Worm (Caenorhabditis elegans): Measurements from ENCODE around the gene ssp-35.

The ssp-35 gene

DNA sequence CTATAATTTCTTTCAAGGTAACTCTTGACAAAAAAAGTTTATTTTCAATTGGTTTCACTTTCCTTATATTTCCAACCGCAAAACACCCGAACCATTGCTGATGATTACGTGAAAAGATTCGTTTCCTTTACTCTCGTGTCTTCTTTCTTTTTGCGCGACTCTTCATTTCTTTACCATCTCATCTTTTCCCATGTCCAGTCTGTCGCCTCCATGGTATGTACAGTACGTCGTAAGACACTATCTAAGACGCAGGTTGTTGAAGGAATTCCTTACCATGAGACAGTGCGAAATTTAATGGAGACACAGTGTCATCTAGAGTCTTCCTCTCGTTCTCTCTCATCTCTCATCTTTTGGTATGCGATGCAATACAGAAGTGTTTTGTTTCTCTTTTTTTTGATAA is 36.5 kb upstream of the ssp-35 start (continued):
- TF ChIP-seq hmg-1.1 (GFP tag; IDR thresholded peaks at IDR 0.05) (peak; percentile 67), dmd-8 (GFP tag; IDR thresholded peaks at IDR 0.05) (no peak), tra-1 (GFP tag; IDR thresholded peaks at IDR 0.05) (peak; percentile 42; the same call in 1 of the 2 replicates), unc-62 (GFP tag; optimal IDR thresholded peaks at IDR 0.05 in 1 of 2) (peak in 1 of 2 experiments; percentile 95), unc-62 (tag; optimal IDR thresholded peaks at IDR 0.05) (no peak), dmd-6 (GFP tag; IDR thresholded peaks at IDR 0.05) (peak; percentile 68), lsy-2 (tag; optimal IDR thresholded peaks at IDR 0.05) (peak; percentile 52 to 77), tag-97 (GFP tag; IDR thresholded peaks at IDR 0.05) (no peak), hlh-11 (tag; optimal IDR thresholded peaks at IDR 0.05) (peak; percentile 84), arid-1 (GFP tag; conservative IDR thresholded peaks at IDR 0.05) (0 out of 2 replicates have a peak, but pooled peaks have one; percentile 31), rbr-2 (tag; optimal IDR thresholded peaks at IDR 0.05) (peak; percentile 26), jun-1 (tag; optimal IDR thresholded peaks at IDR 0.05) (peak; percentile 49), lin-15B (tag; optimal IDR thresholded peaks at IDR 0.05) (no peak), dpl-1 (GFP tag; optimal IDR thresholded peaks at IDR 0.05) (peak; percentile 30), nhr-6 (tag; optimal IDR thresholded peaks at IDR 0.05) (peak; percentile 98), pha-4 (GFP tag; IDR thresholded peaks at IDR 0.05) (no peak), pha-4 (tag; optimal IDR thresholded peaks at IDR 0.05) (peak; percentile 55), spr-3 (GFP tag; optimal IDR thresholded peaks at IDR 0.05) (no peak), lin-38 (GFP tag; IDR thresholded peaks at IDR 0.05) (0 out of 2 replicates have a peak, but pooled peaks have one; percentile 6), cey-2 (tag; optimal IDR thresholded peaks at IDR 0.05; ENCODE audit: borderline replicate concordance, insufficient read depth) (peak; percentile 46)

DNA sequence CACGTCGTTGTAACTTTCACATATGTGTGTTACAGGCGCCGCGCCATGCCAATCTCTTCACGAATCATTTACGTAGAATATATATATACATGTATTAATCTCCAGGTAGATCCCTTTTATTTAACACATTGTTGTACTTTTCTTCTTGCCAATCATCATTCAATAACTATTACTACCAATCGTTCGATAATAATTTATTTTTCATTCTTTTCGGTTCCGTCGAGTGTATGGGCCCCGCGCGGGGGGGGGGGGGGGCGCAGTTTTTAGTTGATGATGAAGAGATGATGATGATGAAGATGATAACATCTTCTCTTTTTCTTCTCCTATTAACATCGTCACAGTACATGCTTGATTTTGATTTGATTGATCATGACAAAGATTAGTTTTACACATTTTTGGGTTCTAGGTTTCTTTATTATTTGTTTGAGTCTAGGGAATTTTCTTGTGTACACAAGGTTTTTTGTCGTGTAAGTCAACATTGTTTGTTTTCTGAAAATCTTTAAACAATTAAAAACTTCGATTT is 35.7 kb upstream of the ssp-35 start:
- peak; percentile 23 for TF ChIP-seq hlh-11 (tag; optimal IDR thresholded peaks at IDR 0.05)
- no peak for TF ChIP-seq F44E2.7 (GFP tag; IDR thresholded peaks at IDR 0.05)

DNA sequence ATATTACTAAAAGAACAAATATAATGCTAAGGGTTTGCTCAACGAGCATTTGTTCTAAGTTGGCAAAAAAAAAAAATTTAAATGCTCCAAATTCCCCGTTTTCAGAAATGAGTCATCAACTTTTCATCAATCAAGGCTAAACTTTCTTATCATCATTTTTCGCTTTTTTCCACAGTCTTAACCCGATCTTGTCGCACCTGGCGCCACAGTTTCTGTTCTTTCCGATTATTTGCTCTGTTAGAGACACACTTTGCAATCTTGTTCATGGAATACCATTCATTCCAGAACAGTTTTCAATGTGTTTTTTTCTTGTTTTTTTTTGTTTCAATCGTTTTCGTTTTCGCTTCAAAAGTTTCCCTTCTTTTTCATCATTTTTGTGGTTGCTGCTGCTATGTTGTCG is 34.6 kb upstream of the ssp-35 start:
- no peak for TF ChIP-seq F37D6.2 (tag; optimal IDR thresholded peaks at IDR 0.05)
- TF ChIP-seq pqm-1 (tag; optimal IDR thresholded peaks at IDR 0.05) = peak; percentile 83
- TF ChIP-seq daf-16 (GFP tag; optimal IDR thresholded peaks at IDR 0.05) = no peak
- peak; percentile 29 for TF ChIP-seq daf-16 (tag; optimal IDR thresholded peaks at IDR 0.05)
- TF ChIP-seq fos-1 (tag; optimal IDR thresholded peaks at IDR 0.05) = no peak
- TF ChIP-seq dve-1 (tag; optimal IDR thresholded peaks at IDR 0.05; ENCODE audit: insufficient read depth) = peak; percentile 40
- no peak for TF ChIP-seq tra-1 (GFP tag; IDR thresholded peaks at IDR 0.05)
- peak; percentile 48 for TF ChIP-seq nhr-28 (tag; optimal IDR thresholded peaks at IDR 0.05)
- TF ChIP-seq aha-1 (tag) = peak; percentile 70
- TF ChIP-seq nhr-11 (tag; optimal IDR thresholded peaks at IDR 0.05) = no peak
- TF ChIP-seq dpl-1 (GFP tag; optimal IDR thresholded peaks at IDR 0.05) = no peak
- TF ChIP-seq unc-62 (GFP tag; optimal IDR thresholded peaks at IDR 0.05 in 1 of 2) = peak in 1 of 2 experiments; percentile 83
- no peak for TF ChIP-seq unc-62 (tag; optimal IDR thresholded peaks at IDR 0.05)
- no peak for TF ChIP-seq spr-1 (tag; optimal IDR thresholded peaks at IDR 0.05)
- TF ChIP-seq daf-19 (GFP tag; conservative IDR thresholded peaks at IDR 0.05) = no peak
- TF ChIP-seq nhr-10 (tag; optimal IDR thresholded peaks at IDR 0.05) = no peak
- no peak for TF ChIP-seq mxl-3 (GFP tag; optimal IDR thresholded peaks at IDR 0.05)
- TF ChIP-seq hlh-11 (tag; optimal IDR thresholded peaks at IDR 0.05) = peak; percentile 10
- TF ChIP-seq R02D3.7 (tag; optimal IDR thresholded peaks at IDR 0.05) = no peak
- peak; percentile 42; the same call in 1 of the 2 replicates for TF ChIP-seq dmd-6 (GFP tag; IDR thresholded peaks at IDR 0.05)
- TF ChIP-seq cey-2 (tag; optimal IDR thresholded peaks at IDR 0.05; ENCODE audit: borderline replicate concordance, insufficient read depth) = no peak
- TF ChIP-seq nhr-111 (GFP tag; optimal IDR thresholded peaks at IDR 0.05) = no peak

- TF ChIP-seq hlh-30 (tag; optimal IDR thresholded peaks at IDR 0.05; ENCODE audit: insufficient read depth) = peak; percentile 47
- TF ChIP-seq mdl-1 (tag; optimal IDR thresholded peaks at IDR 0.05) = peak in 1 of 2 experiments; percentile 29
- TF ChIP-seq madf-9 (GFP tag; conservative IDR thresholded peaks at IDR 0.05) = no peak
- no peak for TF ChIP-seq nhr-76 (tag; optimal IDR thresholded peaks at IDR 0.05)
- no peak for TF ChIP-seq F10B5.3 (tag; optimal IDR thresholded peaks at IDR 0.05)
- no peak for TF ChIP-seq ceh-20 (GFP tag; IDR thresholded peaks at IDR 0.05)
- no peak for TF ChIP-seq saeg-2 (GFP tag; IDR thresholded peaks at IDR 0.05)
- no peak for TF ChIP-seq mep-1 (tag; optimal IDR thresholded peaks at IDR 0.05)
- peak; percentile 65 for TF ChIP-seq mxl-3 (GFP tag; optimal IDR thresholded peaks at IDR 0.05)
- no peak for TF ChIP-seq lin-39 (tag; optimal IDR thresholded peaks at IDR 0.05)
- TF ChIP-seq nhr-11 (tag; optimal IDR thresholded peaks at IDR 0.05) = no peak
- no peak for TF ChIP-seq nhr-42 (GFP tag; IDR thresholded peaks at IDR 0.05)
- peak; percentile 1 for TF ChIP-seq hlh-11 (tag; optimal IDR thresholded peaks at IDR 0.05)
Observed at ce11 chrV:12296794-12297193, 33.2 kb upstream of the ssp-35 start.
